Worm (Caenorhabditis elegans): ENCODE results near the gene fcho-1.

DNA sequence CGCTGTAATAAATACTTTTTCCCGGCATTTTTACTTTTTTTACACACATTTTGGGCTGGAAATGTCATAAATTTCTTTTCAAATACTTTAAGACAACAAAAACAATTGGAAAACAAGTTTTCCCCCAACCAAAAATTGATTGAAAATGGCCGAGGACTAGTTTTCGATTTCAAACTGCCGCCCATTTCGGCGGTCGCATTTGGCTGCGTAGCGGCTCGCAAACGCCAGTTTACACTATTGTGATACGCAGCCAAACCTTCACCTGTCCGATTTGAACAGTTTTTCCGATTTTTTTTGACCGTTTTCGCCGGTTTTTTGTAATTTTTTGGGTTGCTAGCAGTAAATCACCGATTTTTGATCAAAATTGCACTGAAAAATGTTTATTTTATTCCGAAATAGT, 10.1 kb downstream of the fcho-1 start:
- TF ChIP-seq ama-1 (optimal IDR thresholded peaks at IDR 0.05) (peak; percentile 72), alr-1 (tag; optimal IDR thresholded peaks at IDR 0.05; ENCODE audit: borderline replicate concordance) (no peak), lin-39 (tag; optimal IDR thresholded peaks at IDR 0.05) (peak; percentile 85), skn-1 (tag; optimal IDR thresholded peaks at IDR 0.05) (peak; percentile 92), blmp-1 (tag; optimal IDR thresholded peaks at IDR 0.05) (peak; percentile 88), elt-3 (tag; optimal IDR thresholded peaks at IDR 0.05) (peak; percentile 87 to 96 (median 96))

Measured in whole organism, L1 larva.